Fruit fly (Drosophila melanogaster): Measurements from ENCODE around the gene spidey.

Gene spidey

dm6 chrX:7937588-7938481, 29.1 kb downstream of the spidey start (continued):
- TF ChIP-seq CG4318 (GFP tag; optimal IDR thresholded peaks at IDR 0.05) (peak; percentile 92), CG34406 (GFP tag; optimal IDR thresholded peaks at IDR 0.05) (peak; percentile 78), Met (GFP tag; optimal IDR thresholded peaks at IDR 0.05) (peak; percentile 89), CG15336 (GFP tag; IDR thresholded peaks at IDR 0.05) (peak; percentile 85), esn (GFP tag; optimal IDR thresholded peaks at IDR 0.05) (peak; percentile 90), CG1621 (tag; optimal IDR thresholded peaks at IDR 0.05) (peak; percentile 57), svp (GFP tag) (peak; percentile 95), CG11294 (GFP tag; IDR thresholded peaks at IDR 0.05) (peak; percentile 81), Blimp-1 (GFP tag; optimal IDR thresholded peaks at IDR 0.05) (peak; percentile 61), fd59A (GFP tag; optimal IDR thresholded peaks at IDR 0.05) (peak; percentile 83)

- TF ChIP-seq esn (GFP tag; optimal IDR thresholded peaks at IDR 0.05) = peak; percentile 45
- TF ChIP-seq Smox (GFP tag; optimal IDR thresholded peaks at IDR 0.05) = no peak
- peak; percentile 36 for TF ChIP-seq Eip75B (GFP tag; optimal IDR thresholded peaks at IDR 0.05)
- TF ChIP-seq Lpt (GFP tag; optimal IDR thresholded peaks at IDR 0.05) = no peak
- TF ChIP-seq Eip78C (GFP tag) = peak; percentile 62
- peak; percentile 51 for TF ChIP-seq svp (GFP tag)
- TF ChIP-seq CG6163 (GFP tag; IDR thresholded peaks at IDR 0.05) = 0 out of 3 replicates have a peak, but pooled peaks have one; percentile 4
Measured at dm6 chrX:7938482-7938804, 29.7 kb downstream of the spidey start.

DNA sequence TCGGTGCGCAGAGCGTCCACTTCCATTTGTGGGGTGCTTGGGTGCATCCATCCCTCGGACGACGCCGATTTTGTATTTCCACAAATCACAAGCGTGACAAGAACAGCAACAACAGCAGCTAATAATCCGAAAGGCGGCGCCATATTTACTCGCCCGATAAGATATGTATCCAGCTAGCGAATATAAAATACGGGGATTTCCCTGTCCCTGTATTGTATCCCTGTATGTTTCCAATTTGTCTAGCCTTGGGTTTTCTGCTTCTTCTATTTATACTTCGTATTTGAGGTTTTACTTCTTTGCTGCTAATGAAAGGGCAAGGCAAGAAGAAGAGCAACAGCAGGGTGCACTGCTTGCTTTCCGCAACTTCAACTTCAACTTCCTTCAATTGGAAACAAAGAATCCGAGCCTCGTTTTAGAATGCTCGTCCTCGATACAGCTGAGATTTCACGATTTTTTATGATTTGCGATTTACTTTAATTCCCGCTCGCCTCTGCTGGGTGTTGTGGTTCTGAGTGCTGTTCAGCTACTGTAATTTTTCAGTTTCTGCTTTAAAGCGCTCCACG, 35.5 kb downstream of the spidey start:
- TF ChIP-seq Sox102F (GFP tag; optimal IDR thresholded peaks at IDR 0.05) (no peak), CG10669 (GFP tag; optimal IDR thresholded peaks at IDR 0.05) (no peak), Eip78C (GFP tag) (no peak), Blimp-1 (GFP tag; optimal IDR thresholded peaks at IDR 0.05) (no peak), topi (GFP tag; optimal IDR thresholded peaks at IDR 0.05) (no peak), CG3032 (tag; optimal IDR thresholded peaks at IDR 0.05) (no peak), CG1621 (tag; optimal IDR thresholded peaks at IDR 0.05) (no peak), dsx (GFP tag; optimal IDR thresholded peaks at IDR 0.05; ENCODE audit: poor library complexity, severe bottlenecking) (no peak), salr (GFP tag; optimal IDR thresholded peaks at IDR 0.05) (no peak), CG31627 (GFP tag; optimal IDR thresholded peaks at IDR 0.05) (no peak), CG10631 (GFP tag; optimal IDR thresholded peaks at IDR 0.05) (no peak), Met (GFP tag; optimal IDR thresholded peaks at IDR 0.05) (no peak), CG34406 (GFP tag; optimal IDR thresholded peaks at IDR 0.05) (no peak), Eip75B (GFP tag; optimal IDR thresholded peaks at IDR 0.05) (no peak), svp (GFP tag) (no peak), fd85E (GFP tag; optimal IDR thresholded peaks at IDR 0.05) (no peak), CG11762 (GFP tag; optimal IDR thresholded peaks at IDR 0.05; ENCODE audit: insufficient read depth) (no peak), CG16779 (tag; optimal IDR thresholded peaks at IDR 0.05) (no peak)

DNA sequence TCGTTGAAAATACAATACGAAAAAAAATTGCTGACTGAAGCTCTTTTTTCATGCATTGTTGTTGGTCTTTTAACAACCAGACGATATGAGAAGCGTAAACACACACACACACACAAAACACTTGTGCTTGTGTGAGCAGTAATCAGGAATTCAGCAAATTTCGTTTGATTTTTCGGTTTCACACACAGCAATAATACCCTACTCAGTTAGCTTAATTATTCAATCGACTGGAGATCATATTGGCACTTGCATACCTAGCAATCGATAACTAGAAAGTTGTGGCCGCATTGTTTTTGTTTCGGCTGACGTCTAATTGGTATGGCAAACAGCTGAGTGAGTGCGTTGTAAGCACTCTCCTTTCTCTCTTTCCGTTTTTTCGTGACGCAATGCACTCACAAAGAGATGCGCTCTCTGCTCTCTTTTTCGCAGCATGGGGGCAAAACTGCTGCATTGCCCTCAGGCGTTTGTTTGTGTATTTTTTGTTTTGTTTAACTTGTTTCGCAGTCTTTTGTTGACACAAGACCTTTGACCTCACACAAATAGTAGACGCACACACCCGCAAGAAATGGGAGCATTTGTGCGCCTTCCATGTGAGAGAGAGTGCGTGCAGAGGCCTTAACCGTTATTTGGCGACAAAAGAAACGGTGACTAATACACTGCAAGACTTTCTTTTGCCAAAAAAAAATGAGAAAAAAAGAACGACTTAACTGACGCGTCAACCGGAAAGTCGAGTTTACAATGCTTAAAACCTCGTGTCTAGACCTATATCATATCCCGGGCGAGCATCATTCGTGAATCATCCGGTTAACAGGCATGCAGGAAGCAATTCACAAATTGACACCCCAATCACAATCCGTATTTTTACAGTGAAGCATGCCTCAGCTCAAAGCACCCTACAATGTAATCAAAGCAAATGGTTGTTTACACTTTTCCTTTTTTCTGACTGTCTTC, 36.3 kb downstream of the spidey start:
- TF ChIP-seq CG11294 (GFP tag; IDR thresholded peaks at IDR 0.05) = no peak
- peak; percentile 40 for TF ChIP-seq CG8319 (GFP tag; optimal IDR thresholded peaks at IDR 0.05)
- peak; percentile 66 for TF ChIP-seq CG10631 (GFP tag; optimal IDR thresholded peaks at IDR 0.05)
- peak; percentile 55 for TF ChIP-seq Blimp-1 (GFP tag; optimal IDR thresholded peaks at IDR 0.05)
- TF ChIP-seq CG34406 (GFP tag; optimal IDR thresholded peaks at IDR 0.05) = peak; percentile 49
- peak; percentile 89 for TF ChIP-seq Eip78C (GFP tag)
- peak; percentile 61 for TF ChIP-seq pdm3 (GFP tag; optimal IDR thresholded peaks at IDR 0.05)
- peak; percentile 72 for TF ChIP-seq Hr39 (GFP tag; optimal IDR thresholded peaks at IDR 0.05)
- peak; percentile 54 for TF ChIP-seq CG3032 (tag; optimal IDR thresholded peaks at IDR 0.05)
- TF ChIP-seq dac (GFP tag; optimal IDR thresholded peaks at IDR 0.05) = peak; percentile 41
- peak; percentile 60 for TF ChIP-seq CG15336 (GFP tag; IDR thresholded peaks at IDR 0.05)
- TF ChIP-seq Lpt (GFP tag; optimal IDR thresholded peaks at IDR 0.05) = peak; percentile 48
- TF ChIP-seq CG1621 (tag; optimal IDR thresholded peaks at IDR 0.05) = peak; percentile 40
- TF ChIP-seq CG6808 (GFP tag; optimal IDR thresholded peaks at IDR 0.05) = peak; percentile 54
- peak; percentile 55 for TF ChIP-seq OdsH (GFP tag; optimal IDR thresholded peaks at IDR 0.05)
- TF ChIP-seq CG9139 (GFP tag; optimal IDR thresholded peaks at IDR 0.05) = no peak
- peak; percentile 71 for TF ChIP-seq Met (GFP tag; optimal IDR thresholded peaks at IDR 0.05)
- TF ChIP-seq CG8119 (GFP tag; IDR thresholded peaks at IDR 0.05) = peak; percentile 47; the same call in 2 of the 3 replicates
- peak; percentile 72 for TF ChIP-seq Sox102F (GFP tag; optimal IDR thresholded peaks at IDR 0.05)
- TF ChIP-seq Ets96B (tag; optimal IDR thresholded peaks at IDR 0.05) = peak; percentile 43
- peak; percentile 77 for TF ChIP-seq lz (GFP tag; optimal IDR thresholded peaks at IDR 0.05)
- peak; percentile 65 for TF ChIP-seq achi (GFP tag; optimal IDR thresholded peaks at IDR 0.05)
- TF ChIP-seq CG16779 (tag; optimal IDR thresholded peaks at IDR 0.05) = peak; percentile 58
- TF ChIP-seq CG7368 (GFP tag; optimal IDR thresholded peaks at IDR 0.05) = peak; percentile 61
- peak; percentile 33 for TF ChIP-seq fd59A (GFP tag; optimal IDR thresholded peaks at IDR 0.05)
- TF ChIP-seq Smox (GFP tag; optimal IDR thresholded peaks at IDR 0.05) = peak; percentile 68
